Worm (Caenorhabditis elegans) whole organism, young adult: ENCODE results near the gene Y49E10.27.

Source experiments
- B0019.2 ChIP-seq: fragments of 200-800 bp; sonication (Bioruptor generic); conservative IDR thresholded peaks from 2 replicates; pipeline ENCODE4 v1.3.6; 2022; ENCODE audit warnings: missing genetic modification reagents, missing genetic modification characterization, missing compliant biosample characterization
- attf-6 ChIP-seq: fragments of 200-800 bp; sonication (Bioruptor generic); IDR thresholded peaks from 2 replicates; pipeline ENCODE4 v1.3.6; 2022; ENCODE audit warnings: missing genetic modification reagents, missing genetic modification characterization, missing compliant biosample characterization
- bed-2 ChIP-seq: fragments of 200-800 bp; sonication (Bioruptor generic); IDR thresholded peaks from 2 replicates; pipeline ENCODE4 v1.3.6; 2022; ENCODE audit warnings: missing genetic modification reagents, missing genetic modification characterization, missing compliant biosample characterization
- ceh-27 ChIP-seq: fragments of 200-800 bp; sonication (Bioruptor generic); optimal IDR thresholded peaks from 2 replicates; lab custom pipeline; 2018; ENCODE audit warnings: mild to moderate bottlenecking, missing genetic modification characterization, moderate library complexity, missing compliant biosample characterization
- egl-18 ChIP-seq: fragments of 200-800 bp; sonication (Bioruptor generic); IDR thresholded peaks from 2 replicates; pipeline ENCODE4 v1.3.6; 2022; ENCODE audit warnings: missing genetic modification reagents, missing genetic modification characterization, missing compliant biosample characterization
- snpc-1.1 ChIP-seq: sonication (generic microtip); optimal IDR thresholded peaks from 2 replicates; lab custom pipeline; 2017; ENCODE audit warnings: missing genetic modification characterization, mild to moderate bottlenecking, missing compliant biosample characterization, antibody characterized with exemption, moderate library complexity, missing genotype, missing genetic modification reagents; ENCODE audit not compliant: insufficient read depth
- snpc-1.3 ChIP-seq: sonication (generic microtip); optimal IDR thresholded peaks from 2 replicates; lab custom pipeline; 2017; ENCODE audit warnings: missing genetic modification characterization, mild to moderate bottlenecking, missing compliant biosample characterization, antibody characterized with exemption, moderate library complexity, missing genotype, missing genetic modification reagents; ENCODE audit not compliant: insufficient read depth
- unc-130 ChIP-seq: sonication (generic microtip); optimal IDR thresholded peaks from 2 replicates; lab custom pipeline; 2016; ENCODE audit warnings: missing genetic modification reagents, missing genetic modification characterization, missing compliant biosample characterization

- TF ChIP-seq snpc-1.1 (tag; lab: Kevin White, UChicago): no peak
- TF ChIP-seq ceh-27 (GFP tag; lab: Kevin White, UChicago): no peak
- TF ChIP-seq attf-6: no peak
- no peak for TF ChIP-seq egl-18
- no peak for TF ChIP-seq snpc-1.3
- TF ChIP-seq unc-130 (GFP tag; lab: Kevin White, UChicago): no peak
- TF ChIP-seq B0019.2: no peak
- TF ChIP-seq bed-2: no peak
Observed at ce11 chrIII:12420256-12420655, 13.9 kb upstream of the Y49E10.27 start.
